Worm (Caenorhabditis elegans) whole organism, L2 larva: Measurements from ENCODE around the gene srxa-10.
A peak's percentile ranks its signal among the peaks of the same experiment; 100 is the strongest.

ENCODE experiments used
- C34F6.9 ChIP-seq: fragments of 150-350 bp; optimal IDR thresholded peaks from 2 replicates; lab custom pipeline; 2014; ENCODE audit warnings: missing biosample characterization, missing genetic modification characterization
- F13H6.1 ChIP-seq: sonication (generic microtip); optimal IDR thresholded peaks from 2 replicates; lab custom pipeline; 2016; ENCODE audit warnings: missing genetic modification characterization, missing compliant biosample characterization
- Y55F3AM.14 ChIP-seq: fragments of 200-800 bp; sonication (Bioruptor generic); optimal IDR thresholded peaks from 2 replicates; lab custom pipeline; 2018; ENCODE audit warnings: mild to moderate bottlenecking, missing genetic modification characterization, missing compliant biosample characterization
- alr-1 ChIP-seq: fragments of 150-350 bp; optimal IDR thresholded peaks from 2 replicates; lab custom pipeline; 2014; ENCODE audit warnings: missing biosample characterization, missing genetic modification characterization
- aly-2 ChIP-seq: fragments of 150-350 bp; optimal IDR thresholded peaks from 2 replicates; lab custom pipeline; 2014; ENCODE audit warnings: missing biosample characterization, missing genetic modification characterization
- ama-1 ChIP-seq: fragments of 150-350 bp; optimal IDR thresholded peaks from 2 replicates; lab custom pipeline; 2018; ENCODE audit warnings: inconsistent platforms
- blmp-1 ChIP-seq: sonication (generic microtip); optimal IDR thresholded peaks from 2 replicates; lab custom pipeline; 2017; ENCODE audit warnings: missing genetic modification characterization, mild to moderate bottlenecking, missing compliant biosample characterization, antibody characterized with exemption, moderate library complexity; ENCODE audit not compliant: insufficient read depth
- ceh-82 ChIP-seq: fragments of 150-350 bp; optimal IDR thresholded peaks from 2 replicates; lab custom pipeline; 2014; ENCODE audit warnings: missing biosample characterization, missing genetic modification characterization
- crh-2 ChIP-seq: sonication (generic microtip); optimal IDR thresholded peaks from 2 replicates; lab custom pipeline; 2017; ENCODE audit warnings: missing biosample characterization, missing genetic modification characterization
- fos-1 ChIP-seq: fragments of 150-350 bp; optimal IDR thresholded peaks from 2 replicates; lab custom pipeline; 2014; ENCODE audit warnings: missing biosample characterization, missing genetic modification characterization
- gmeb-1 ChIP-seq: fragments of 150-350 bp; optimal IDR thresholded peaks from 2 replicates; lab custom pipeline; 2014; ENCODE audit warnings: missing biosample characterization, missing genetic modification characterization
- lin-11 ChIP-seq: fragments of 150-350 bp; sonication (generic microtip); optimal IDR thresholded peaks from 2 replicates; lab custom pipeline; 2014; ENCODE audit warnings: missing biosample characterization, missing genetic modification characterization, inconsistent platforms, mixed read lengths
- lin-13 ChIP-seq: fragments of 150-350 bp; optimal IDR thresholded peaks from 2 replicates; lab custom pipeline; 2014; ENCODE audit warnings: missing biosample characterization, missing genetic modification reagents, missing genetic modification characterization
- lsy-2 ChIP-seq, 2 experiments: fragments of 150-350 bp in 1 of 2; sonication (generic microtip) in 1 of 2; optimal IDR thresholded peaks; 2 replicates each; lab custom pipeline; 2014 to 2017; ENCODE audit warnings: missing biosample characterization in 2 of 2, missing genetic modification characterization in 2 of 2
- mab-5 ChIP-seq: fragments of 150-350 bp; optimal IDR thresholded peaks from 2 replicates; lab custom pipeline; 2014; ENCODE audit warnings: missing biosample characterization, missing genetic modification characterization
- mbf-1 ChIP-seq: sonication (generic microtip); optimal IDR thresholded peaks from 2 replicates; lab custom pipeline; 2017; ENCODE audit warnings: missing biosample characterization, missing genetic modification characterization
- mdl-1 ChIP-seq, 2 experiments: fragments of 150-350 bp in 1 of 2; sonication (generic microtip) in 1 of 2; optimal IDR thresholded peaks; 2 replicates each; lab custom pipeline; 2017; ENCODE audit warnings: missing biosample characterization in 2 of 2, missing genetic modification characterization in 2 of 2
- nhr-10 ChIP-seq: sonication (generic microtip); optimal IDR thresholded peaks from 2 replicates; lab custom pipeline; 2017; ENCODE audit warnings: missing biosample characterization, missing genetic modification characterization
- nhr-11 ChIP-seq: fragments of 150-350 bp; optimal IDR thresholded peaks from 2 replicates; lab custom pipeline; 2014; ENCODE audit warnings: missing biosample characterization, missing genetic modification characterization
- nhr-12 ChIP-seq: fragments of 150-350 bp; optimal IDR thresholded peaks from 2 replicates; lab custom pipeline; 2014; ENCODE audit warnings: missing biosample characterization, missing genetic modification characterization
- nhr-21 ChIP-seq: fragments of 150-350 bp; optimal IDR thresholded peaks from 2 replicates; lab custom pipeline; 2014; ENCODE audit warnings: missing biosample characterization, missing genetic modification characterization
- nhr-25 ChIP-seq: fragments of 150-350 bp; sonication (generic microtip); optimal IDR thresholded peaks from 3 replicates; lab custom pipeline; 2014; ENCODE audit warnings: missing biosample characterization, missing genetic modification characterization
- nhr-6 ChIP-seq: fragments of 150-350 bp; optimal IDR thresholded peaks from 2 replicates; lab custom pipeline; 2014; ENCODE audit warnings: missing biosample characterization, missing genetic modification characterization
- nhr-77 ChIP-seq: fragments of 150-350 bp; optimal IDR thresholded peaks from 2 replicates; lab custom pipeline; 2014; ENCODE audit warnings: missing biosample characterization, missing genetic modification characterization
- sma-3 ChIP-seq: sonication (generic microtip); optimal IDR thresholded peaks from 2 replicates; lab custom pipeline; 2016; ENCODE audit warnings: missing genetic modification reagents, missing genetic modification characterization, missing compliant biosample characterization
- sma-9 ChIP-seq, 2 experiments: fragments of 150-350 bp in 1 of 2; sonication (generic microtip) in 1 of 2; optimal IDR thresholded peaks; 2 replicates each; lab custom pipeline; 2014 to 2016; ENCODE audit warnings: missing genetic modification characterization in 2 of 2, mild to moderate bottlenecking in 1 of 2, missing biosample characterization in 1 of 2, missing compliant biosample characterization in 1 of 2, missing genetic modification reagents in 1 of 2, moderate library complexity in 1 of 2
- snpc-4 ChIP-seq: fragments of 150-350 bp; optimal IDR thresholded peaks from 2 replicates; lab custom pipeline; 2014; ENCODE audit warnings: missing biosample characterization, missing genetic modification characterization
- unc-55 ChIP-seq: fragments of 150-350 bp; sonication (generic microtip); optimal IDR thresholded peaks from 3 replicates; lab custom pipeline; 2014; ENCODE audit warnings: missing biosample characterization, missing genetic modification reagents, missing genetic modification characterization
- ztf-11 ChIP-seq: sonication (generic microtip); optimal IDR thresholded peaks from 2 replicates; lab custom pipeline; 2017; ENCODE audit warnings: missing biosample characterization, missing genetic modification characterization
- ztf-4 ChIP-seq: fragments of 150-350 bp; optimal IDR thresholded peaks from 2 replicates; lab custom pipeline; 2014; ENCODE audit warnings: missing biosample characterization, missing genetic modification characterization

Gene srxa-10

DNA sequence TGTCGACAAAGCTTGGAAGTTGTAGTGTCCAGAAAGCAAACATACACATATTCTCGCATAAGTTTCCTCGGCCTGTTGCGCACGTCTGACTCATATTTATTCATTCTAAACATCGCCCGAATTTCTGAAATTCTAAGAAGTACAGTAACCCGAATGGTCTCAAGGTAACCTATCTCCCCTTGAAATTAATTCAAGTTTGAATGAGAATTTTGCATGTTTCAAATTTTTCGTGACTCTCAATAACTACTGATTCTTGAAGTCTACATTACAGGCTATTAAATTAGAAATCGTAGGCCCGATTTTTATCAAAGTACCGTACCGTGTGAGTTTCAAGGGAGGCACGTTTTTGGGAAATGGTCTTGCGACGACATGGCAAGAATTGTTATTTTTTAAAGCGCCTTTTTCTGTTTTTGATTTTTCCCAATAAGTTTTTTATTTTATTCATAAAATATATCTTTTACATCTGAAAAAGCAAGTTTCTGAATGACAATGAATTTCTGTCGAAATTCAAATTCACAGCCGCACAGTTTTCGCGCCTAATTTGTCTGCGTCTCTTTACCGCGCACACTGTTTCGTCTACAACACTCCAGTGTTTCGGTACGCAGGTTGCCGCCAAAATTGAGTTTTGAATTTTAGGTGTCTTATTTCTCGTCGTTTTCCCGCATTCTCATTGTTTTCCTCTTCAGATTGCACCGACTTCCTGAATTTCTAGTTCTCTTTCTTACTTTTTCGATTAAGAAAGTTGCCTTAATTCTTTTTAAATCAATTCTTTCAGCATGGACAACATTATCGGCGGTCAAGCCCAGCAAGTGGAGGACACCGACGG, 2.5 kb downstream of the srxa-10 start, which contains the start of the genes R10E11.9 and mcm-6:
Gene R10E11.9, minus strand, starts transcription at position 51 of the 826 bp plus-strand sequence.
Gene mcm-6, plus strand, starts transcription at position 776 of the 826 bp plus-strand sequence.
- TF ChIP-seq nhr-11 (no peak), C34F6.9 (tag; lab: Kevin White, UChicago) (peak; percentile 16), lsy-2 (tag; optimal IDR thresholded peaks at IDR 0.05; lab: Kevin White, UChicago) (peak in 1 of 2 experiments; percentile 20), gmeb-1 (tag; lab: Kevin White, UChicago) (peak; percentile 62)

ce11 chrIII:9789607-9790073, 6.7 kb downstream of the srxa-10 start, which contains the start of gene R10E11.5:
Gene R10E11.5 (minus strand): TSS chrIII:9789657.
- no peak for TF ChIP-seq snpc-4 (tag; lab: Kevin White, UChicago)
- no peak for TF ChIP-seq mdl-1 (tag; optimal IDR thresholded peaks at IDR 0.05; lab: Kevin White, UChicago)
- no peak for TF ChIP-seq nhr-6 (tag; lab: Kevin White, UChicago)
- no peak for TF ChIP-seq fos-1 (tag; lab: Kevin White, UChicago)
- TF ChIP-seq F13H6.1 (tag; lab: Kevin White, UChicago), result no peak
- TF ChIP-seq nhr-10 (tag; lab: Kevin White, UChicago), result no peak
- TF ChIP-seq sma-3, result no peak
- no peak for TF ChIP-seq unc-55

- TF ChIP-seq lsy-2 (tag; optimal IDR thresholded peaks at IDR 0.05; lab: Kevin White, UChicago) (no peak), nhr-25 (no peak), ama-1 (lab: Kevin White, UChicago) (no peak), nhr-6 (tag; lab: Kevin White, UChicago) (no peak), lin-11 (tag; lab: Kevin White, UChicago) (no peak), sma-3 (no peak), alr-1 (tag; lab: Kevin White, UChicago) (no peak), ztf-4 (tag; lab: Kevin White, UChicago) (no peak), mdl-1 (tag; optimal IDR thresholded peaks at IDR 0.05; lab: Kevin White, UChicago) (no peak), nhr-21 (no peak), mab-5 (no peak), ztf-11 (no peak), aly-2 (tag; lab: Kevin White, UChicago) (no peak), mbf-1 (no peak)
- TF ChIP-seq, all 48 proteins: peak for 0
These were observed 7.3 kb downstream of the srxa-10 start for ce11 chrIII:9789083-9789482.

ce11 chrIII:9786776-9787175, 9.6 kb downstream of the srxa-10 start:
- TF ChIP-seq fos-1 (tag; lab: Kevin White, UChicago) (peak; percentile 95), crh-2 (tag; lab: Kevin White, UChicago) (peak; percentile 84), blmp-1 (tag; lab: Kevin White, UChicago) (no peak)
- TF ChIP-seq, all 48 proteins: peak for 2

DNA sequence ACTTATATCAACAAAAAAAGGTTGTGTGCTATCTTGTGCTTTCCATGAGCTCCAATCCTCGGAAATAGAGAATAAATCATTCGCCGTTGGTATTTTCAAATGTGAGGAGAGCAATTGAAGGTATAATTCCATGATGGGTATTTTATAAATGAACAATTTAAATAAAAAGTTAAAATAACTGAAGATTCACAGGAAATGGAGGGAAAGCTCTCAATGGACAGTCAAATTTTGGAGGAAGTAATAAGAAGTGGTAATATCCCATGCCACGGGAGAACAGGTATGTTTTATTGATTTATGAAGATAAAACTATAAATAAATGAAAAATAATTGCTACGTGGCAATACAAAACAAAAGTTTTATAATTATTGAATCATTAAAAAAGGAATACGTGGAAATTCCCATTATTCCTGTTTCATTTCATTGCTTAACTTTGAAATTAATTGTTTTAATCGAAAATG, 13.2 kb downstream of the srxa-10 start:
- peak; percentile 57 for TF ChIP-seq lin-13 (GFP tag; lab: Kevin White, UChicago)
- TF ChIP-seq lsy-2 (tag; optimal IDR thresholded peaks at IDR 0.05; lab: Kevin White, UChicago), result peak in 1 of 2 experiments; percentile 45
- TF ChIP-seq sma-3, result peak; percentile 25
- peak; percentile 45 for TF ChIP-seq crh-2 (tag; lab: Kevin White, UChicago)
- TF ChIP-seq sma-9 (GFP tag; optimal IDR thresholded peaks at IDR 0.05; lab: Kevin White, UChicago), result peak; percentile 27
- TF ChIP-seq sma-9 (tag; optimal IDR thresholded peaks at IDR 0.05; lab: Kevin White, UChicago), result no peak
- TF ChIP-seq Y55F3AM.14, result no peak
- TF ChIP-seq mbf-1, result no peak
- no peak for TF ChIP-seq lin-11 (tag; lab: Kevin White, UChicago)
- no peak for TF ChIP-seq nhr-12 (tag; lab: Kevin White, UChicago)
- no peak for TF ChIP-seq nhr-77 (tag; lab: Kevin White, UChicago)
- TF ChIP-seq nhr-25, result peak; percentile 44
- TF ChIP-seq nhr-10 (tag; lab: Kevin White, UChicago), result no peak
- TF ChIP-seq gmeb-1 (tag; lab: Kevin White, UChicago), result peak; percentile 44
- no peak for TF ChIP-seq ceh-82 (tag; lab: Kevin White, UChicago)
- TF ChIP-seq nhr-21, result peak; percentile 47
